Worm (Caenorhabditis elegans): ENCODE measurements around the gene trr-1.

- TF ChIP-seq egl-27 (tag; optimal IDR thresholded peaks at IDR 0.05) (no peak), unc-62 (GFP tag; optimal IDR thresholded peaks at IDR 0.05) (no peak), snpc-4 (tag; optimal IDR thresholded peaks at IDR 0.05) (no peak), elt-1 (tag; optimal IDR thresholded peaks at IDR 0.05) (no peak), nhr-237 (tag; optimal IDR thresholded peaks at IDR 0.05) (no peak), nhr-77 (tag; optimal IDR thresholded peaks at IDR 0.05) (no peak), ceh-16 (tag; optimal IDR thresholded peaks at IDR 0.05) (no peak), unc-39 (tag; optimal IDR thresholded peaks at IDR 0.05) (no peak), ceh-82 (tag; optimal IDR thresholded peaks at IDR 0.05) (no peak), nhr-23 (tag; optimal IDR thresholded peaks at IDR 0.05) (no peak)
Observed at ce11 chrII:11689941-11690340, 14.2 kb upstream of the trr-1 start.

All from whole organism, L2 larva.